Worm (Caenorhabditis elegans) whole organism, L2 larva: ENCODE results near the gene B0496.2.

Experiments
- ama-1 ChIP-seq: fragments of 150-350 bp; optimal IDR thresholded peaks from 2 replicates; lab custom pipeline; 2018; ENCODE audit warnings: inconsistent platforms
- fos-1 ChIP-seq: fragments of 150-350 bp; optimal IDR thresholded peaks from 2 replicates; lab custom pipeline; 2014; ENCODE audit warnings: missing biosample characterization, missing genetic modification characterization
- nhr-6 ChIP-seq: fragments of 150-350 bp; optimal IDR thresholded peaks from 2 replicates; lab custom pipeline; 2014; ENCODE audit warnings: missing biosample characterization, missing genetic modification characterization
- snpc-4 ChIP-seq: fragments of 150-350 bp; optimal IDR thresholded peaks from 2 replicates; lab custom pipeline; 2014; ENCODE audit warnings: missing biosample characterization, missing genetic modification characterization

DNA sequence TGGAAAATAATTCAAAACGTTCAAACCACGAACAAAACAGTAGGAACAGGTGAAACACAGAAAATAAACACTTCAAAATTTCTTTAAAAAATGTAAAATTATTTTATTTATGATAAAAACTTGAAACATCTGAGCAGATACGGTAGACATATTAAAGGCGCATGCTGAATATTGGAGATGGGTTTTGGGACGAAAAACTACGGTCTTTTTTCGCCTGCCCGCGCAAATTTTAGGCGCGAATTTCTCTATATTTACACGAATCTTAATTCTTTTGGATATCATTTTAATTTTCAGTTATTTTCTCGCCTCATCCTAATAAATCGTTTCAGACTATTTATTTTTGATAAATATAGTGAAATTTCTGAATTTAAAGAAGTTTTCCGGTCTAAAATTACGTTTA lies 30.0 kb downstream of the B0496.2 start:
- no peak for TF ChIP-seq fos-1 (tag; lab: Kevin White, UChicago)
- no peak for TF ChIP-seq nhr-6 (tag; lab: Kevin White, UChicago)
- no peak for TF ChIP-seq ama-1
- no peak for TF ChIP-seq snpc-4
